Worm (Caenorhabditis elegans): ENCODE data around the gene C08F1.12.
A peak's percentile ranks its signal among the peaks of the same experiment; 100 is the strongest.

Gene C08F1.12

DNA sequence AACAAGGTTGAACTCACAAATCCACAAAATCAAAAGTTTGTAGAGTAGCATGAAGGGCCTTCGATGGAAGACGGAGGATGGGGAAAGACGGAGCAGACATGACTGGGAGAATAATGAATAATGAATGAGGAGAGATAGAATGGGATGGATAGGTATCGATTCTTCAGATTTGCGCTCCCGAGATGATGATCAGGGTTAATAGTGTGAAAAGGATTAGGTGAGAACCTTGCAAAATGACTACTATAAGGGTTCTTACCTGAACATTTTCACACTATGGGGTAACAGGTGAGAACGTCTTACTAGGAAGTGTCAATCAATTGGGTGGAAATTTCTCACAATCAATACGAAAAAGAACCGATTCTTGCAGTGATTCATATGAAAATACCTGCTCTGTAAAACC is 44.0 kb upstream of the C08F1.12 start, which contains the start of gene fbxb-96:
Gene fbxb-96, minus strand, starts transcription at position 101 of the 400 bp plus-strand sequence.
- TF ChIP-seq ztf-4 (tag; optimal IDR thresholded peaks at IDR 0.05): no peak
- no peak for TF ChIP-seq fkh-10 (GFP tag; optimal IDR thresholded peaks at IDR 0.05)
- no peak for TF ChIP-seq fkh-2 (tag; optimal IDR thresholded peaks at IDR 0.05)
- no peak for TF ChIP-seq ceh-9 (tag; optimal IDR thresholded peaks at IDR 0.05)
- TF ChIP-seq aly-2 (tag; optimal IDR thresholded peaks at IDR 0.05): no peak
- TF ChIP-seq ceh-28 (tag; optimal IDR thresholded peaks at IDR 0.05): no peak
- TF ChIP-seq nhr-76 (tag; optimal IDR thresholded peaks at IDR 0.05): no peak
- no peak for TF ChIP-seq egl-5 (tag; optimal IDR thresholded peaks at IDR 0.05)
- TF ChIP-seq nhr-77 (tag; optimal IDR thresholded peaks at IDR 0.05): no peak
- TF ChIP-seq nhr-25 (tag; optimal IDR thresholded peaks at IDR 0.05): no peak

ce11 chrII:1848109-1848508 is 41.9 kb upstream of the C08F1.12 start, which contains the start of gene fbxb-97:
fbxb-97 (minus strand) TSS chrII:1848161.
- TF ChIP-seq mml-1 (tag; optimal IDR thresholded peaks at IDR 0.05): no peak
- TF ChIP-seq aly-2 (tag; optimal IDR thresholded peaks at IDR 0.05): no peak
- TF ChIP-seq elt-2 (tag; optimal IDR thresholded peaks at IDR 0.05): no peak
- TF ChIP-seq nhr-76 (tag; optimal IDR thresholded peaks at IDR 0.05): no peak
- TF ChIP-seq lsy-12 (tag; optimal IDR thresholded peaks at IDR 0.05): no peak
- TF ChIP-seq pha-4 (tag; optimal IDR thresholded peaks at IDR 0.05): no peak
- TF ChIP-seq hmg-11 (tag; optimal IDR thresholded peaks at IDR 0.05): no peak
- TF ChIP-seq egl-5 (tag; optimal IDR thresholded peaks at IDR 0.05): no peak
- no peak for TF ChIP-seq tbx-2 (tag; optimal IDR thresholded peaks at IDR 0.05)
- TF ChIP-seq ztf-11 (tag; optimal IDR thresholded peaks at IDR 0.05): no peak
- TF ChIP-seq ztf-4 (tag; optimal IDR thresholded peaks at IDR 0.05): no peak

ce11 chrII:1844552-1844951 is 38.3 kb upstream of the C08F1.12 start:
- no peak for TF ChIP-seq fos-1 (tag; optimal IDR thresholded peaks at IDR 0.05)
- TF ChIP-seq nhr-77 (tag; optimal IDR thresholded peaks at IDR 0.05): no peak
- peak; percentile 22 for TF ChIP-seq nfya-1 (tag; optimal IDR thresholded peaks at IDR 0.05; ENCODE audit: insufficient read depth)
- TF ChIP-seq hmg-11 (tag; optimal IDR thresholded peaks at IDR 0.05): no peak
- no peak for TF ChIP-seq pqm-1 (tag; optimal IDR thresholded peaks at IDR 0.05)

- TF ChIP-seq lin-15B (tag; optimal IDR thresholded peaks at IDR 0.05): no peak
- no peak for TF ChIP-seq egl-5 (tag; optimal IDR thresholded peaks at IDR 0.05)
- no peak for TF ChIP-seq nhr-25 (tag; optimal IDR thresholded peaks at IDR 0.05)
- no peak for TF ChIP-seq hmg-11 (tag; optimal IDR thresholded peaks at IDR 0.05)
- TF ChIP-seq nhr-23 (tag; optimal IDR thresholded peaks at IDR 0.05): no peak
- TF ChIP-seq nhr-11 (tag; optimal IDR thresholded peaks at IDR 0.05): no peak
- TF ChIP-seq pha-4 (tag; optimal IDR thresholded peaks at IDR 0.05): peak; percentile 73
- no peak for TF ChIP-seq nhr-237 (tag; optimal IDR thresholded peaks at IDR 0.05)
- TF ChIP-seq ztf-4 (tag; optimal IDR thresholded peaks at IDR 0.05): no peak
- TF ChIP-seq eor-1 (tag; optimal IDR thresholded peaks at IDR 0.05): no peak
- TF ChIP-seq ceh-82 (tag; optimal IDR thresholded peaks at IDR 0.05): no peak
- peak; percentile 17 for TF ChIP-seq skn-1 (tag; optimal IDR thresholded peaks at IDR 0.05)
- no peak for TF ChIP-seq ZK546.5 (tag; optimal IDR thresholded peaks at IDR 0.05)
- TF ChIP-seq sea-2 (GFP tag; optimal IDR thresholded peaks at IDR 0.05): no peak
- no peak for TF ChIP-seq ceh-28 (tag; optimal IDR thresholded peaks at IDR 0.05)
- no peak for TF ChIP-seq unc-62 (GFP tag; optimal IDR thresholded peaks at IDR 0.05)
- TF ChIP-seq ceh-9 (tag; optimal IDR thresholded peaks at IDR 0.05): no peak
- TF ChIP-seq egl-27 (tag; optimal IDR thresholded peaks at IDR 0.05): no peak
- no peak for TF ChIP-seq R02D3.7 (tag; optimal IDR thresholded peaks at IDR 0.05)
- TF ChIP-seq nhr-43 (tag; optimal IDR thresholded peaks at IDR 0.05; ENCODE audit: poor library complexity, severe bottlenecking): no peak
- TF ChIP-seq elt-2 (tag; optimal IDR thresholded peaks at IDR 0.05): peak; percentile 94
- TF ChIP-seq pqm-1 (tag; optimal IDR thresholded peaks at IDR 0.05): no peak
- peak; percentile 20 for TF ChIP-seq jun-1 (tag; optimal IDR thresholded peaks at IDR 0.05)
- TF ChIP-seq ama-1 (optimal IDR thresholded peaks at IDR 0.05): no peak
- no peak for TF ChIP-seq fkh-10 (GFP tag; optimal IDR thresholded peaks at IDR 0.05)
These were observed 36.6 kb upstream of the C08F1.12 start, which contains the start of the genes C52E2.5 and C52E2.4 for ce11 chrII:1842894-1843293. C52E2.5 (minus strand) TSS chrII:1842936. C52E2.4 (plus strand) TSS chrII:1843145.

ce11 chrII:1836204-1836603 is 29.9 kb upstream of the C08F1.12 start, which contains the start of gene T08E11.1:
T08E11.1 (plus strand) TSS chrII:1836504.
- TF ChIP-seq fos-1 (tag; optimal IDR thresholded peaks at IDR 0.05) (no peak), nhr-25 (tag; optimal IDR thresholded peaks at IDR 0.05) (no peak), egl-5 (tag; optimal IDR thresholded peaks at IDR 0.05) (no peak), elt-2 (tag; optimal IDR thresholded peaks at IDR 0.05) (peak; percentile 8), fkh-2 (tag; optimal IDR thresholded peaks at IDR 0.05) (no peak), ceh-16 (tag; optimal IDR thresholded peaks at IDR 0.05) (no peak)
